Fruit fly (Drosophila melanogaster) whole organism, wandering third instar larva: ENCODE results near the gene Sh3beta.

Experiments
- Abd-B ChIP-seq: fragments of >200 bp; optimal IDR thresholded peaks from 2 replicates; lab custom pipeline; 2017; ENCODE audit warnings: missing biosample characterization, missing genetic modification characterization
- CrebA ChIP-seq: fragments of 200-800 bp; sonication (Bioruptor generic); optimal IDR thresholded peaks from 2 replicates; lab custom pipeline; 2016; ENCODE audit warnings: missing biosample characterization, mild to moderate bottlenecking, missing genetic modification characterization, borderline replicate concordance
- Dfd ChIP-seq: fragments of >200 bp; optimal IDR thresholded peaks from 2 replicates; lab custom pipeline; 2017; ENCODE audit warnings: missing biosample characterization, missing genetic modification characterization
- Dif ChIP-seq: fragments of 200-275, 200-300 bp; sonication (Bioruptor generic); optimal IDR thresholded peaks from 2 replicates; lab custom pipeline; 2018; ENCODE audit warnings: missing biosample characterization, missing genetic modification characterization; ENCODE audit not compliant: partially characterized antibody
- HLH106 ChIP-seq: fragments of 200-800 bp; optimal IDR thresholded peaks from 3 replicates; lab custom pipeline; 2019; ENCODE audit warnings: missing biosample characterization, mild to moderate bottlenecking, missing genetic modification characterization, moderate library complexity
- Myc ChIP-seq: fragments of >200 bp; optimal IDR thresholded peaks from 2 replicates; lab custom pipeline; 2017
- OdsH ChIP-seq: fragments of 200-800 bp; sonication (Bioruptor generic); optimal IDR thresholded peaks from 2 replicates; lab custom pipeline; 2016; ENCODE audit warnings: missing biosample characterization, mild to moderate bottlenecking, missing genetic modification characterization
- Rel ChIP-seq, 2 experiments: fragments of 200-800 bp; sonication (Bioruptor generic) in 1 of 2; optimal IDR thresholded peaks; 2 replicates in 1 of 2; 3 replicates in 1 of 2; lab custom pipeline; 2016 to 2019; ENCODE audit warnings: mild to moderate bottlenecking in 2 of 2, missing biosample characterization in 2 of 2, missing genetic modification characterization in 2 of 2, moderate library complexity in 1 of 2
- dl ChIP-seq, 2 experiments: fragments of 175-275, 200-275 bp in 1 of 2; fragments of 200-275 bp in 1 of 2; sonication (Bioruptor generic); optimal IDR thresholded peaks; lab custom pipeline; 2018; ENCODE audit warnings: mild to moderate bottlenecking in 2 of 2, missing biosample characterization in 2 of 2, missing genetic modification characterization in 2 of 2, moderate library complexity in 2 of 2; ENCODE audit not compliant: partially characterized antibody in 2 of 2, insufficient read depth in 1 of 2
- psq ChIP-seq: fragments of 200-800 bp; sonication (Bioruptor generic); optimal IDR thresholded peaks from 3 replicates; lab custom pipeline; 2017; ENCODE audit warnings: missing biosample characterization, mild to moderate bottlenecking, missing genetic modification characterization, moderate library complexity
- woc ChIP-seq: sonication (Bioruptor generic); optimal IDR thresholded peaks from 2 replicates; lab custom pipeline; 2016; ENCODE audit warnings: missing biosample characterization, mild to moderate bottlenecking, missing genetic modification characterization

dm6 chr3L:7397979-7398378 is 28.9 kb upstream of the Sh3beta start, which contains the start of gene CG8562:
- no peak for TF ChIP-seq woc (GFP tag; lab: Kevin White, UChicago)
- no peak for TF ChIP-seq psq (GFP tag; lab: Kevin White, UChicago)
- no peak for TF ChIP-seq Myc (lab: Kevin White, UChicago)
- no peak for TF ChIP-seq CrebA
- TF ChIP-seq OdsH (GFP tag; lab: Kevin White, UChicago), result no peak
- no peak for TF ChIP-seq Abd-B (GFP tag; lab: Kevin White, UChicago)
- TF ChIP-seq HLH106, result no peak
- TF ChIP-seq dl (GFP tag; optimal IDR thresholded peaks at IDR 0.05; lab: Kevin White, UChicago; ENCODE audit: insufficient read depth in 1 of 2, partially characterized antibody in 2 of 2), result no peak
- no peak for TF ChIP-seq Dif (GFP tag; lab: Kevin White, UChicago)
- TF ChIP-seq Rel (GFP tag; optimal IDR thresholded peaks at IDR 0.05; lab: Kevin White, UChicago), result no peak
- no peak for TF ChIP-seq Rel (tag; optimal IDR thresholded peaks at IDR 0.05; lab: Kevin White, UChicago)
- no peak for TF ChIP-seq Dfd (GFP tag; lab: Kevin White, UChicago)
